Fruit fly (Drosophila melanogaster) whole organism, embryonic: ENCODE measurements around the gene Cdk1.

Experiments used
- BEAF-32 ChIP-seq: fragments of 200-800 bp; sonication (Bioruptor generic); optimal IDR thresholded peaks from 3 replicates; lab custom pipeline; 2017; ENCODE audit warnings: missing biosample characterization, missing genetic modification characterization, mild to moderate bottlenecking, moderate library complexity, missing genetic modification reagents
- Bteb2 ChIP-seq: fragments of 200-800 bp; sonication (Bioruptor generic); optimal IDR thresholded peaks from 2 replicates; lab custom pipeline; 2016; ENCODE audit warnings: missing biosample characterization, missing genetic modification characterization
- CG10267 ChIP-seq: fragments of 200-800 bp; sonication (Bioruptor generic); optimal IDR thresholded peaks from 2 replicates; lab custom pipeline; 2018; ENCODE audit warnings: missing biosample characterization, mild to moderate bottlenecking, missing genetic modification characterization, moderate library complexity
- CG10543 ChIP-seq: fragments of 200-800 bp; sonication (Bioruptor generic); optimal IDR thresholded peaks from 3 replicates; lab custom pipeline; 2017; ENCODE audit warnings: missing biosample characterization, mild to moderate bottlenecking, missing genetic modification characterization, moderate library complexity
- CG11398 ChIP-seq: fragments of 200-800 bp; sonication (Bioruptor generic); optimal IDR thresholded peaks from 2 replicates; lab custom pipeline; 2016; ENCODE audit warnings: missing biosample characterization, missing genetic modification characterization
- CG11504 ChIP-seq: fragments of 200-800 bp; sonication (Bioruptor generic); optimal IDR thresholded peaks from 3 replicates; lab custom pipeline; 2019; ENCODE audit warnings: missing biosample characterization, mild to moderate bottlenecking, missing genetic modification characterization, moderate library complexity
- CG11560 ChIP-seq: fragments of 200-800 bp; sonication (Bioruptor generic); IDR thresholded peaks from 3 replicates; pipeline ENCODE4 v1.3.6; 2022; ENCODE audit warnings: missing biosample characterization, missing genetic modification characterization
- CG11695 ChIP-seq: fragments of 200-800 bp; sonication (Bioruptor generic); IDR thresholded peaks from 3 replicates; pipeline ENCODE4 v1.3.6; 2022; ENCODE audit warnings: missing biosample characterization, missing genetic modification characterization
- CG12236 ChIP-seq: fragments of 200-800 bp; sonication (Bioruptor generic); optimal IDR thresholded peaks from 2 replicates; lab custom pipeline; 2016; ENCODE audit warnings: missing biosample characterization, missing genetic modification characterization
- CG14014 ChIP-seq: fragments of 200-800 bp; sonication (Bioruptor generic); IDR thresholded peaks from 2 replicates; pipeline ENCODE4 v1.3.6; 2022; ENCODE audit warnings: missing biosample characterization, missing genetic modification characterization
- CG1602 ChIP-seq: fragments of 200-800 bp; sonication (Bioruptor generic); optimal IDR thresholded peaks from 3 replicates; lab custom pipeline; 2016; ENCODE audit warnings: missing biosample characterization, missing genetic modification characterization
- CG16813 ChIP-seq: fragments of 200-800 bp; sonication (Bioruptor generic); IDR thresholded peaks from 3 replicates; pipeline ENCODE4 v1.3.6; 2022; ENCODE audit warnings: missing biosample characterization, missing genetic modification characterization; ENCODE audit not compliant: partially characterized antibody
- CG2116 ChIP-seq: fragments of 200-800 bp; sonication (Bioruptor generic); optimal IDR thresholded peaks from 3 replicates; lab custom pipeline; 2018; ENCODE audit warnings: missing biosample characterization, mild to moderate bottlenecking, missing genetic modification characterization
- CG32772 ChIP-seq: fragments of 200-800 bp; sonication (Bioruptor generic); IDR thresholded peaks from 2 replicates; pipeline ENCODE4 v1.3.6; 2022; ENCODE audit warnings: missing biosample characterization, missing genetic modification characterization
- CG3995 ChIP-seq: fragments of 200-800 bp; sonication (Bioruptor generic); optimal IDR thresholded peaks from 3 replicates; lab custom pipeline; 2016; ENCODE audit warnings: missing biosample characterization, missing genetic modification characterization
- CG4617 ChIP-seq: fragments of 200-800 bp; sonication (Bioruptor generic); optimal IDR thresholded peaks from 3 replicates; lab custom pipeline; 2016; ENCODE audit warnings: missing biosample characterization, missing genetic modification characterization, borderline replicate concordance
- CG6254 ChIP-seq: fragments of 200-800 bp; sonication (Bioruptor generic); optimal IDR thresholded peaks from 3 replicates; lab custom pipeline; 2017; ENCODE audit warnings: mild to moderate bottlenecking, missing biosample characterization, missing genetic modification reagents, missing genetic modification characterization
- CG7556 ChIP-seq: fragments of 200-800 bp; sonication (Bioruptor generic); optimal IDR thresholded peaks from 2 replicates; lab custom pipeline; 2017; ENCODE audit warnings: missing biosample characterization, mild to moderate bottlenecking, missing genetic modification characterization
- CG9215 ChIP-seq: fragments of 200-800 bp; sonication (Bioruptor generic); IDR thresholded peaks from 2 replicates; pipeline ENCODE4 v1.3.6; 2022; ENCODE audit warnings: missing biosample characterization, missing genetic modification characterization
- CG9876 ChIP-seq: fragments of 200-800 bp; sonication (Bioruptor generic); optimal IDR thresholded peaks from 2 replicates; lab custom pipeline; 2016; ENCODE audit warnings: missing biosample characterization, missing genetic modification characterization
- CHES-1-like ChIP-seq: fragments of 200-800 bp; sonication (Bioruptor generic); optimal IDR thresholded peaks from 2 replicates; lab custom pipeline; 2016; ENCODE audit warnings: missing biosample characterization, missing genetic modification characterization
- Dbx ChIP-seq: fragments of 200-800 bp; sonication (Bioruptor generic); IDR thresholded peaks from 3 replicates; pipeline ENCODE4 v1.3.6; 2022; ENCODE audit warnings: missing biosample characterization, missing genetic modification characterization
- Dref ChIP-seq: fragments of 200-800 bp; sonication (Bioruptor generic); IDR thresholded peaks from 2 replicates; pipeline ENCODE4 v1.3.6; 2022; ENCODE audit warnings: missing biosample characterization, missing genetic modification characterization
- E2f2 ChIP-seq: fragments of 200-800 bp; sonication (Bioruptor generic); IDR thresholded peaks from 2 replicates; pipeline ENCODE4 v1.3.6; 2022; ENCODE audit warnings: missing biosample characterization, missing genetic modification characterization
- Kr ChIP-seq: fragments of 200-800 bp; sonication (Bioruptor generic); optimal IDR thresholded peaks from 2 replicates; lab custom pipeline; 2017; ENCODE audit warnings: missing biosample characterization, mild to moderate bottlenecking, missing genetic modification characterization
- MBD-R2 ChIP-seq: fragments of 200-800 bp; sonication (Bioruptor generic); IDR thresholded peaks from 2 replicates; pipeline ENCODE4 v1.3.6; 2022; ENCODE audit warnings: missing biosample characterization, missing genetic modification characterization
- MESR4 ChIP-seq: fragments of 200-800 bp; sonication (Bioruptor generic); optimal IDR thresholded peaks from 2 replicates; lab custom pipeline; 2018; ENCODE audit warnings: missing biosample characterization, mild to moderate bottlenecking, missing genetic modification characterization, moderate library complexity
- Mes4 ChIP-seq: fragments of 200-800 bp; sonication (Bioruptor generic); optimal IDR thresholded peaks from 2 replicates; lab custom pipeline; 2016; ENCODE audit warnings: missing biosample characterization, missing genetic modification characterization
- Mrtf ChIP-seq: fragments of 200-800 bp; sonication (Bioruptor generic); IDR thresholded peaks from 3 replicates; pipeline ENCODE4 v1.3.6; 2022; ENCODE audit warnings: missing biosample characterization, missing genetic modification characterization
- Trl ChIP-seq, 3 experiments: fragments of >200 bp in 2 of 3; fragments of 200-800 bp in 1 of 3; sonication (Bioruptor generic) in 1 of 3; optimal IDR thresholded peaks; 2 replicates in 1 of 3; 3 replicates in 2 of 3; lab custom pipeline; 2016 to 2017; ENCODE audit warnings: missing biosample characterization in 1 of 3, missing genetic modification characterization in 1 of 3
- ap ChIP-seq: fragments of 200-800 bp; sonication (Bioruptor generic); IDR thresholded peaks from 2 replicates; pipeline ENCODE4 v1.3.6; 2022; ENCODE audit warnings: missing biosample characterization, missing genetic modification characterization
- dan ChIP-seq: fragments of 200-800 bp; sonication (Bioruptor generic); IDR thresholded peaks from 2 replicates; pipeline ENCODE4 v1.3.6; 2022; ENCODE audit warnings: missing biosample characterization, missing genetic modification characterization
- lab ChIP-seq: fragments of 200-800 bp; sonication (Bioruptor generic); optimal IDR thresholded peaks from 3 replicates; lab custom pipeline; 2017; ENCODE audit warnings: missing biosample characterization, missing genetic modification characterization, mild to moderate bottlenecking, moderate library complexity, missing genetic modification reagents
- nmo ChIP-seq: fragments of 200-800 bp; sonication (Bioruptor generic); optimal IDR thresholded peaks from 2 replicates; lab custom pipeline; 2018; ENCODE audit warnings: missing biosample characterization, mild to moderate bottlenecking, missing genetic modification characterization, moderate library complexity
- onecut ChIP-seq: fragments of 200-800 bp; sonication (Bioruptor generic); IDR thresholded peaks from 2 replicates; pipeline ENCODE4 v1.3.6; 2022; ENCODE audit warnings: missing biosample characterization, missing genetic modification characterization
- org-1 ChIP-seq: fragments of 200-800 bp; sonication (Bioruptor generic); optimal IDR thresholded peaks from 2 replicates; lab custom pipeline; 2017; ENCODE audit warnings: missing biosample characterization, missing genetic modification characterization
- p53 ChIP-seq: fragments of 200-800 bp; sonication (Bioruptor generic); optimal IDR thresholded peaks from 2 replicates; lab custom pipeline; 2016; ENCODE audit warnings: missing biosample characterization, missing genetic modification characterization
- phol ChIP-seq: fragments of 200-800 bp; sonication (Bioruptor generic); optimal IDR thresholded peaks from 3 replicates; lab custom pipeline; 2018; ENCODE audit warnings: missing biosample characterization, mild to moderate bottlenecking, missing genetic modification characterization, moderate library complexity
- pzg ChIP-seq: fragments of 200-800 bp; sonication (Bioruptor generic); optimal IDR thresholded peaks from 3 replicates; lab custom pipeline; 2018; ENCODE audit warnings: missing biosample characterization, mild to moderate bottlenecking, missing genetic modification characterization, moderate library complexity
- rib ChIP-seq: fragments of 200-800 bp; sonication (Bioruptor generic); IDR thresholded peaks from 2 replicates; pipeline ENCODE4 v1.3.6; 2022; ENCODE audit warnings: missing biosample characterization, missing genetic modification characterization
- ro ChIP-seq: fragments of 200-800 bp; sonication (Bioruptor generic); IDR thresholded peaks from 2 replicates; pipeline ENCODE4 v1.3.6; 2022; ENCODE audit warnings: missing biosample characterization, missing genetic modification characterization
- run ChIP-seq: fragments of 200-800 bp; sonication (Bioruptor generic); optimal IDR thresholded peaks from 3 replicates; lab custom pipeline; 2018; ENCODE audit warnings: missing biosample characterization, mild to moderate bottlenecking, missing genetic modification characterization
- sens ChIP-seq: fragments of 200-800 bp; sonication (Bioruptor generic); peaks from one replicate; lab custom pipeline; 2016; ENCODE audit warnings: missing biosample characterization, missing genetic modification characterization
- slbo ChIP-seq: fragments of 200-800 bp; sonication (Bioruptor generic); IDR thresholded peaks from 2 replicates; pipeline ENCODE4 v1.3.6; 2022; ENCODE audit warnings: missing biosample characterization, missing genetic modification characterization
- sna ChIP-seq: fragments of 200-800 bp; sonication (Bioruptor generic); IDR thresholded peaks from 2 replicates; pipeline ENCODE4 v1.3.6; 2022; ENCODE audit warnings: missing biosample characterization, missing genetic modification characterization; ENCODE audit not compliant: partially characterized antibody
- tna ChIP-seq: fragments of 200-800 bp; sonication (Bioruptor generic); IDR thresholded peaks from 2 replicates; pipeline ENCODE4 v1.3.6; 2022; ENCODE audit warnings: missing biosample characterization, missing genetic modification characterization; ENCODE audit not compliant: partially characterized antibody
- trem ChIP-seq: fragments of 200-800 bp; optimal IDR thresholded peaks from 3 replicates; lab custom pipeline; 2019; ENCODE audit warnings: missing biosample characterization, mild to moderate bottlenecking, missing genetic modification characterization, moderate library complexity
- vvl ChIP-seq: fragments of 200-800 bp; sonication (Bioruptor generic); IDR thresholded peaks from 2 replicates; pipeline ENCODE4 v1.3.6; 2022; ENCODE audit warnings: missing biosample characterization, missing genetic modification characterization
- zen2 ChIP-seq: fragments of 200-800 bp; sonication (Bioruptor generic); IDR thresholded peaks from 3 replicates; pipeline ENCODE4 v1.3.6; 2022; ENCODE audit warnings: missing biosample characterization, missing genetic modification characterization; ENCODE audit not compliant: partially characterized antibody
- zfh2 ChIP-seq: fragments of 200-800 bp; sonication (Bioruptor generic); optimal IDR thresholded peaks from 2 replicates; lab custom pipeline; 2016; ENCODE audit warnings: missing biosample characterization, missing genetic modification characterization

Cdk1 gene

dm6 chr2L:10405008-10405654 lies 19.1 kb upstream of the Cdk1 start, which contains the start of the genes CG17768, LSm-4 and Ir31a (continued):
- TF ChIP-seq ro (GFP tag; lab: Robert Waterston, UW) = no peak
- no peak for TF ChIP-seq CG9215 (GFP tag; lab: Robert Waterston, UW)
- no peak for TF ChIP-seq Kr (GFP tag; lab: Kevin White, UChicago)
- no peak for TF ChIP-seq Dbx
- no peak for TF ChIP-seq CG32772
- peak; percentile 72 for TF ChIP-seq CG16813
- TF ChIP-seq CG4617 (GFP tag; lab: Kevin White, UChicago) = peak; percentile 40
- no peak for TF ChIP-seq org-1 (GFP tag; lab: Kevin White, UChicago)
- no peak for TF ChIP-seq CHES-1-like (GFP tag; lab: Kevin White, UChicago)
- TF ChIP-seq Mes4 (GFP tag; lab: Kevin White, UChicago) = no peak
- TF ChIP-seq slbo (GFP tag; lab: Robert Waterston, UW) = no peak
- peak; percentile 26 for TF ChIP-seq CG2116
- no peak for TF ChIP-seq CG11504 (tag; lab: Kevin White, UChicago)
- peak; percentile 2 for TF ChIP-seq nmo (GFP tag; lab: Kevin White, UChicago)
- TF ChIP-seq CG11398 (GFP tag; lab: Kevin White, UChicago) = no peak
- TF ChIP-seq CG7556 (GFP tag; lab: Kevin White, UChicago) = no peak
- no peak for TF ChIP-seq ap (GFP tag; lab: Robert Waterston, UW)
- no peak for TF ChIP-seq onecut
- no peak for TF ChIP-seq p53 (GFP tag; lab: Kevin White, UChicago)
- peak; percentile 1 for TF ChIP-seq CG10267
- TF ChIP-seq Trl (optimal IDR thresholded peaks at IDR 0.05; lab: Kevin White, UChicago) = no peak
- TF ChIP-seq Trl (GFP tag; optimal IDR thresholded peaks at IDR 0.05; lab: Kevin White, UChicago) = no peak
- no peak for TF ChIP-seq lab
- peak; percentile 84 for TF ChIP-seq vvl (GFP tag; lab: Robert Waterston, UW)
- TF ChIP-seq pzg (GFP tag; lab: Kevin White, UChicago) = peak; percentile 20
- no peak for TF ChIP-seq run (tag; lab: Kevin White, UChicago)
- peak; percentile 66 for TF ChIP-seq Dref
- TF ChIP-seq MBD-R2 (GFP tag; lab: Robert Waterston, UW) = peak; percentile 46; the same call in 1 of the 2 replicates
- peak; percentile 15 for TF ChIP-seq CG3995 (GFP tag; lab: Kevin White, UChicago)
- TF ChIP-seq CG9876 = no peak
- TF ChIP-seq tna (GFP tag; lab: Robert Waterston, UW) = peak; percentile 45; the same call in 1 of the 2 replicates
- peak; percentile 11 for TF ChIP-seq phol (tag; lab: Kevin White, UChicago)
- no peak for TF ChIP-seq trem
- no peak for TF ChIP-seq CG1602 (GFP tag; lab: Kevin White, UChicago)
- no peak for TF ChIP-seq CG11695
- no peak for TF ChIP-seq dan (GFP tag; lab: Robert Waterston, UW)
- no peak for TF ChIP-seq CG6254 (GFP tag; lab: Kevin White, UChicago)
- peak; percentile 46; the same call in 1 of the 3 replicates for TF ChIP-seq zen2 (GFP tag; lab: Robert Waterston, UW)
- TF ChIP-seq Bteb2 (GFP tag; lab: Kevin White, UChicago) = no peak
- peak; percentile 42 for TF ChIP-seq MESR4 (GFP tag; lab: Kevin White, UChicago)
- no peak for TF ChIP-seq CG11560 (tag; lab: Robert Waterston, UW)
- TF ChIP-seq CG12236 (GFP tag; lab: Kevin White, UChicago) = no peak
- TF ChIP-seq sens = peak; percentile 22
- TF ChIP-seq sna = peak; percentile 66; the same call in 1 of the 2 replicates
- no peak for TF ChIP-seq CG14014 (GFP tag; lab: Robert Waterston, UW)
- TF ChIP-seq CG10543 (GFP tag; lab: Kevin White, UChicago) = no peak
- TF ChIP-seq rib = no peak
- TF ChIP-seq BEAF-32 (GFP tag; lab: Kevin White, UChicago) = peak; percentile 73
- no peak for TF ChIP-seq zfh2 (GFP tag; lab: Kevin White, UChicago)
- TF ChIP-seq Mrtf = no peak
- peak; percentile 19; the same call in 1 of the 2 replicates for TF ChIP-seq E2f2 (GFP tag; lab: Robert Waterston, UW)
